Fruit fly (Drosophila melanogaster) whole organism, prepupa: Measurements from ENCODE around the gene CG34300.
A peak's percentile ranks its signal among the peaks of the same experiment; 100 is the strongest.

Experiments used
- Blimp-1 ChIP-seq: fragments of 200-800 bp; sonication (Bioruptor generic); optimal IDR thresholded peaks from 3 replicates; lab custom pipeline; 2017; ENCODE audit warnings: missing biosample characterization, missing genetic modification characterization, mild to moderate bottlenecking, moderate library complexity, missing genetic modification reagents
- CG10631 ChIP-seq: fragments of 200-800 bp; sonication (Bioruptor generic); optimal IDR thresholded peaks from 2 replicates; lab custom pipeline; 2016; ENCODE audit warnings: missing biosample characterization, missing genetic modification characterization
- CG11902 ChIP-seq: fragments of 200-800 bp; sonication (Bioruptor generic); optimal IDR thresholded peaks from 3 replicates; lab custom pipeline; 2016; ENCODE audit warnings: missing biosample characterization, missing genetic modification characterization
- CG1621 ChIP-seq: fragments of 200-800 bp; sonication (Bioruptor generic); optimal IDR thresholded peaks from 3 replicates; lab custom pipeline; 2018; ENCODE audit warnings: missing biosample characterization, mild to moderate bottlenecking, missing genetic modification characterization
- CG16779 ChIP-seq: fragments of 200-800 bp; sonication (Bioruptor generic); optimal IDR thresholded peaks from 3 replicates; lab custom pipeline; 2017; ENCODE audit warnings: missing biosample characterization, mild to moderate bottlenecking, missing genetic modification characterization
- CG31627 ChIP-seq: fragments of 200-800 bp; sonication (Bioruptor generic); optimal IDR thresholded peaks from 3 replicates; lab custom pipeline; 2016; ENCODE audit warnings: missing biosample characterization, missing genetic modification characterization
- CG32006 ChIP-seq: fragments of 200-800 bp; sonication (Bioruptor generic); optimal IDR thresholded peaks from 3 replicates; lab custom pipeline; 2017; ENCODE audit warnings: missing biosample characterization, mild to moderate bottlenecking, missing genetic modification characterization
- CG34406 ChIP-seq: fragments of 200-800 bp; sonication (Bioruptor generic); optimal IDR thresholded peaks from 3 replicates; lab custom pipeline; 2016; ENCODE audit warnings: missing biosample characterization, missing genetic modification characterization
- CG3919 ChIP-seq: fragments of 200-800 bp; sonication (Bioruptor generic); optimal IDR thresholded peaks from 3 replicates; lab custom pipeline; 2016; ENCODE audit warnings: missing biosample characterization, missing genetic modification characterization
- CG4318 ChIP-seq: fragments of 200-800 bp; sonication (Bioruptor generic); optimal IDR thresholded peaks from 3 replicates; lab custom pipeline; 2017; ENCODE audit warnings: missing biosample characterization, mild to moderate bottlenecking, missing genetic modification characterization
- CG6163 ChIP-seq: fragments of 200-800 bp; sonication (Bioruptor generic); IDR thresholded peaks from 3 replicates; pipeline ENCODE4 v1.3.6; 2022; ENCODE audit warnings: missing biosample characterization, missing genetic modification characterization
- CG6276 ChIP-seq: fragments of 200-800 bp; sonication (Bioruptor generic); optimal IDR thresholded peaks from 2 replicates; lab custom pipeline; 2017; ENCODE audit warnings: missing biosample characterization, mild to moderate bottlenecking, missing genetic modification characterization
- CG6792 ChIP-seq: fragments of 200-800 bp; sonication (Bioruptor generic); optimal IDR thresholded peaks from 3 replicates; lab custom pipeline; 2016; ENCODE audit warnings: missing biosample characterization, missing genetic modification characterization
- CG6808 ChIP-seq: fragments of 200-800 bp; sonication (Bioruptor generic); optimal IDR thresholded peaks from 3 replicates; lab custom pipeline; 2017; ENCODE audit warnings: missing biosample characterization, missing genetic modification characterization, mild to moderate bottlenecking, moderate library complexity, missing genetic modification reagents
- CG6854 ChIP-seq: fragments of 200-800 bp; sonication (Bioruptor generic); optimal IDR thresholded peaks from 2 replicates; lab custom pipeline; 2017; ENCODE audit warnings: missing biosample characterization, mild to moderate bottlenecking, missing genetic modification characterization
- CG7368 ChIP-seq: fragments of 200-800 bp; sonication (Bioruptor generic); optimal IDR thresholded peaks from 3 replicates; lab custom pipeline; 2016; ENCODE audit warnings: missing biosample characterization, missing genetic modification characterization
- CG8319 ChIP-seq: fragments of 200-800 bp; sonication (Bioruptor generic); optimal IDR thresholded peaks from 3 replicates; lab custom pipeline; 2016; ENCODE audit warnings: missing biosample characterization, missing genetic modification characterization
- CG8632 ChIP-seq: fragments of 200-800 bp; sonication (Bioruptor generic); optimal IDR thresholded peaks from 3 replicates; lab custom pipeline; 2016; ENCODE audit warnings: missing biosample characterization, missing genetic modification characterization
- Eip78C ChIP-seq: fragments of 200-800 bp; sonication (Bioruptor generic); peaks from one replicate; lab custom pipeline; 2016; ENCODE audit warnings: missing biosample characterization, missing genetic modification characterization
- Ets21C ChIP-seq: fragments of 200-800 bp; sonication (Bioruptor generic); optimal IDR thresholded peaks from 3 replicates; lab custom pipeline; 2016; ENCODE audit warnings: missing biosample characterization, missing genetic modification characterization
- Ets96B ChIP-seq: fragments of 200-800 bp; optimal IDR thresholded peaks from 2 replicates; lab custom pipeline; 2019; ENCODE audit warnings: missing biosample characterization, mild to moderate bottlenecking, missing genetic modification characterization, moderate library complexity
- Gug ChIP-seq: fragments of 200-800 bp; sonication (Bioruptor generic); IDR thresholded peaks from 2 replicates; pipeline ENCODE4 v1.3.6; 2022; ENCODE audit warnings: missing biosample characterization, missing genetic modification characterization
- Hr38 ChIP-seq: sonication (Bioruptor generic); optimal IDR thresholded peaks from 2 replicates; lab custom pipeline; 2016; ENCODE audit warnings: missing biosample characterization, missing genetic modification characterization
- Hr39 ChIP-seq: fragments of 200-800 bp; sonication (Bioruptor generic); optimal IDR thresholded peaks from 2 replicates; lab custom pipeline; 2016; ENCODE audit warnings: missing biosample characterization, missing genetic modification characterization
- Hr4 ChIP-seq: fragments of 200-800 bp; sonication (Bioruptor generic); optimal IDR thresholded peaks from 3 replicates; lab custom pipeline; 2016; ENCODE audit warnings: missing biosample characterization, missing genetic modification characterization
- Lpt ChIP-seq: fragments of 200-800 bp; sonication (Bioruptor generic); optimal IDR thresholded peaks from 3 replicates; lab custom pipeline; 2016; ENCODE audit warnings: missing biosample characterization, missing genetic modification characterization
- Met ChIP-seq: fragments of 200-800 bp; sonication (Bioruptor generic); optimal IDR thresholded peaks from 3 replicates; lab custom pipeline; 2016; ENCODE audit warnings: missing biosample characterization, missing genetic modification characterization
- OdsH ChIP-seq: fragments of 200-800 bp; sonication (Bioruptor generic); optimal IDR thresholded peaks from 3 replicates; lab custom pipeline; 2016; ENCODE audit warnings: missing biosample characterization, missing genetic modification characterization
- Smox ChIP-seq: fragments of 200-800 bp; sonication (Bioruptor generic); optimal IDR thresholded peaks from 3 replicates; lab custom pipeline; 2016; ENCODE audit warnings: missing biosample characterization, missing genetic modification characterization
- Sox14 ChIP-seq: fragments of 200-800 bp; sonication (Bioruptor generic); optimal IDR thresholded peaks from 3 replicates; lab custom pipeline; 2016; ENCODE audit warnings: missing biosample characterization, missing genetic modification characterization
- Sox15 ChIP-seq: fragments of 200-800 bp; sonication (Bioruptor generic); optimal IDR thresholded peaks from 3 replicates; lab custom pipeline; 2016; ENCODE audit warnings: missing biosample characterization, missing genetic modification characterization
- achi ChIP-seq: fragments of 200-800 bp; sonication (Bioruptor generic); optimal IDR thresholded peaks from 3 replicates; lab custom pipeline; 2016; ENCODE audit warnings: missing biosample characterization, missing genetic modification characterization
- acj6 ChIP-seq: fragments of 200-800 bp; sonication (Bioruptor generic); optimal IDR thresholded peaks from 3 replicates; lab custom pipeline; 2016; ENCODE audit warnings: missing biosample characterization, missing genetic modification characterization
- dac ChIP-seq: fragments of 200-800 bp; sonication (Bioruptor generic); optimal IDR thresholded peaks from 2 replicates; lab custom pipeline; 2017; ENCODE audit warnings: missing biosample characterization, mild to moderate bottlenecking, missing genetic modification characterization
- eg ChIP-seq: fragments of 200-800 bp; sonication (Bioruptor generic); IDR thresholded peaks from 3 replicates; pipeline ENCODE4 v1.3.6; 2022; ENCODE audit warnings: missing biosample characterization, missing genetic modification characterization
- esn ChIP-seq: fragments of 200-800 bp; sonication (Bioruptor generic); optimal IDR thresholded peaks from 2 replicates; lab custom pipeline; 2016; ENCODE audit warnings: missing biosample characterization, mild to moderate bottlenecking, missing genetic modification characterization, moderate library complexity
- fd59A ChIP-seq: fragments of 200-800 bp; sonication (Bioruptor generic); optimal IDR thresholded peaks from 2 replicates; lab custom pipeline; 2017; ENCODE audit warnings: missing biosample characterization, mild to moderate bottlenecking, missing genetic modification characterization, missing genetic modification reagents
- fd85E ChIP-seq: fragments of 200-800 bp; sonication (Bioruptor generic); optimal IDR thresholded peaks from 3 replicates; lab custom pipeline; 2016; ENCODE audit warnings: missing biosample characterization, missing genetic modification characterization
- lz ChIP-seq: fragments of 200-800 bp; sonication (Bioruptor generic); optimal IDR thresholded peaks from 3 replicates; lab custom pipeline; 2016; ENCODE audit warnings: missing biosample characterization, missing genetic modification characterization
- net ChIP-seq: fragments of 200-800 bp; sonication (Bioruptor generic); optimal IDR thresholded peaks from 3 replicates; lab custom pipeline; 2016; ENCODE audit warnings: missing biosample characterization, missing genetic modification characterization
- pdm3 ChIP-seq: fragments of 200-800 bp; sonication (Bioruptor generic); optimal IDR thresholded peaks from 3 replicates; lab custom pipeline; 2016; ENCODE audit warnings: missing biosample characterization, missing genetic modification characterization
- salr ChIP-seq, 2 experiments: fragments of 200-800 bp; sonication (Bioruptor generic); optimal IDR thresholded peaks; 3 replicates each; lab custom pipeline; 2016 to 2018; ENCODE audit warnings: missing biosample characterization in 2 of 2, missing genetic modification characterization in 2 of 2, mild to moderate bottlenecking in 1 of 2
- spab ChIP-seq: fragments of 200-800 bp; sonication (Bioruptor generic); optimal IDR thresholded peaks from 2 replicates; lab custom pipeline; 2017; ENCODE audit warnings: missing biosample characterization, mild to moderate bottlenecking, missing genetic modification characterization, missing genetic modification reagents
- ss ChIP-seq, 2 experiments: fragments of 200-800 bp; sonication (Bioruptor generic); optimal IDR thresholded peaks; 2 replicates in 1 of 2; 3 replicates in 1 of 2; lab custom pipeline; 2017 to 2018; ENCODE audit warnings: mild to moderate bottlenecking in 2 of 2, missing biosample characterization in 2 of 2, missing genetic modification characterization in 2 of 2, moderate library complexity in 1 of 2
- topi ChIP-seq: fragments of 200-800 bp; sonication (Bioruptor generic); optimal IDR thresholded peaks from 3 replicates; lab custom pipeline; 2016; ENCODE audit warnings: missing biosample characterization, missing genetic modification characterization

Gene CG34300

DNA sequence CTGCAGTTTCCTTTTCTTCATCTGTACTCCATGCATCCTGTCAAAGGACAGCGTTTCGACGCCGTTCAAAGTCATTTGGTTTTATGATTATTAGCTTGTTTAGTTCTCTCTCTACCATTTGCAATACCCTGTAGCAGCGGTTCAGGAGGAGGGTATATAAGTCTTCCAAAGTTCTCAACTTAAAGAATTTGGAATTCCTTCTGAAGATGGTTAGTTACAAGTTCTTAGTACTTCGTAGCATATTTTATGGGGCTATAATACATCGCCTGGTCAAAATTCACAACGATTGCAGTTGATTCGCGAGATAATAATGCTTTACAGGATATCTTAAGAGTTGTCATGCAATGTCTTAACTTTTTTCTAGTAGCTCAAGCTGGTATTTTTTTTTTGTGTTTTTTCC, 20.1 kb downstream of the CG34300 start (continued):
- TF ChIP-seq Gug (GFP tag; lab: Robert Waterston, UW) (no peak), Lpt (GFP tag; lab: Kevin White, UChicago) (no peak), Ets21C (GFP tag; lab: Kevin White, UChicago) (no peak), CG1621 (tag; lab: Kevin White, UChicago) (no peak), lz (GFP tag; lab: Kevin White, UChicago) (no peak), Hr39 (GFP tag; lab: Kevin White, UChicago) (peak; percentile 26), Hr4 (GFP tag; lab: Kevin White, UChicago) (peak; percentile 4), CG11902 (GFP tag; lab: Kevin White, UChicago) (no peak), fd85E (GFP tag; lab: Kevin White, UChicago) (no peak), CG16779 (tag; lab: Kevin White, UChicago) (no peak), Met (GFP tag; lab: Kevin White, UChicago) (peak; percentile 31), CG32006 (GFP tag; lab: Kevin White, UChicago) (peak; percentile 45), eg (GFP tag; lab: Robert Waterston, UW) (no peak), CG3919 (GFP tag; lab: Kevin White, UChicago) (peak; percentile 8), fd59A (GFP tag; lab: Kevin White, UChicago) (no peak), CG6163 (0 out of 3 replicates have a peak, but pooled peaks have one; percentile 6), OdsH (GFP tag; lab: Kevin White, UChicago) (peak; percentile 22), CG6808 (GFP tag; lab: Kevin White, UChicago) (peak; percentile 6), CG6276 (GFP tag; lab: Kevin White, UChicago) (no peak), ss (GFP tag; optimal IDR thresholded peaks at IDR 0.05; lab: Kevin White, UChicago) (no peak), Smox (GFP tag; lab: Kevin White, UChicago) (no peak), CG34406 (GFP tag; lab: Kevin White, UChicago) (peak; percentile 1), Sox14 (GFP tag; lab: Kevin White, UChicago) (peak; percentile 34), Sox15 (no peak), CG8632 (GFP tag; lab: Kevin White, UChicago) (no peak), CG4318 (GFP tag; lab: Kevin White, UChicago) (no peak)

DNA sequence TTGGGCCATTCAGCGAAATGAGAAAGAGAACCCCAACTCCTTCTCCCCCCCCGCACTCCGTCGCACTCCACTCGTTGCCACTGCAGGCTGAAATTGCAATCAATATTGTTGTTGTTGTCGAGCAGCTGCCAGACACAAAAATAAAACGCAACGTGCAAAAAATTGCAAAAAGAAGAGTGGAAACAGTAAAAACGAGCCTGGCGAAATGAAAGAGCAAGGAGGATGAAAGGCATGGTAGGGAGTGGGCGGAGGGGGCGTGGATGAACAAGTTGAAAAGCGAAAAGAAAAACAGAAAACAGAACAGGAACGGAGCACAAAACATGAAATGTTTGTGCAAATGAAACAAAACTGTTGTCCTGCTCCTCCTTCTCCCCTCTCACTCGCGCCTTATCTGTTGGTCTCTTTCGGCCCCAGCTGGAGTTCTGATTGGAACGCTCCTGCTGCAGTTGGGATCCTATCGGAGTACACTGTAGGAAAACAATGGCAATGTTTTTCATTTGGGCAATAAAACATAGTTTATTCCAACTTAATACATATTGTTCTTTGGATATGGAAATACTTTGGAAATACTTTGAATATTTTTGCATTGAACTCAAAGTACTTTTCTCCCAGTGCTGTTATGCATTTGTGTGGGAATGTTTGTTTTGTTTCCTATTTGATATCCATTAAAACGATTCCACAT, 21.3 kb downstream of the CG34300 start:
- peak; percentile 92 for TF ChIP-seq CG31627 (GFP tag; lab: Kevin White, UChicago)
- peak; percentile 86 for TF ChIP-seq pdm3 (GFP tag; lab: Kevin White, UChicago)
- peak; percentile 86 for TF ChIP-seq CG6792 (GFP tag; lab: Kevin White, UChicago)
- peak; percentile 87 for TF ChIP-seq Ets21C (GFP tag; lab: Kevin White, UChicago)
- TF ChIP-seq CG6276 (GFP tag; lab: Kevin White, UChicago) = peak; percentile 40
- peak; percentile 86 for TF ChIP-seq Ets96B (tag; lab: Kevin White, UChicago)
- TF ChIP-seq CG1621 (tag; lab: Kevin White, UChicago) = peak; percentile 73
- TF ChIP-seq CG11902 (GFP tag; lab: Kevin White, UChicago) = peak; percentile 75
- TF ChIP-seq Sox14 (GFP tag; lab: Kevin White, UChicago) = peak; percentile 92
- peak; percentile 16 for TF ChIP-seq dac (GFP tag; lab: Kevin White, UChicago)
- peak; percentile 66 to 68 for TF ChIP-seq salr (GFP tag; optimal IDR thresholded peaks at IDR 0.05; lab: Kevin White, UChicago)
- TF ChIP-seq Blimp-1 (GFP tag; lab: Kevin White, UChicago) = peak; percentile 84
- peak; percentile 88 for TF ChIP-seq achi (GFP tag; lab: Kevin White, UChicago)
- peak; percentile 78 for TF ChIP-seq Hr4 (GFP tag; lab: Kevin White, UChicago)
- peak; percentile 92 for TF ChIP-seq OdsH (GFP tag; lab: Kevin White, UChicago)
- peak; percentile 95 for TF ChIP-seq Eip78C (GFP tag; lab: Kevin White, UChicago)
- TF ChIP-seq fd85E (GFP tag; lab: Kevin White, UChicago) = peak; percentile 65
- TF ChIP-seq CG6854 = peak; percentile 93
- TF ChIP-seq ss (GFP tag; optimal IDR thresholded peaks at IDR 0.05; lab: Kevin White, UChicago) = peak; percentile 93 to 98
- TF ChIP-seq CG7368 (GFP tag; lab: Kevin White, UChicago) = peak; percentile 62
- peak; percentile 92 for TF ChIP-seq acj6 (GFP tag; lab: Kevin White, UChicago)
- peak; percentile 65 for TF ChIP-seq net (GFP tag; lab: Kevin White, UChicago)
- peak; percentile 92 for TF ChIP-seq CG3919 (GFP tag; lab: Kevin White, UChicago)
- peak; percentile 95 for TF ChIP-seq Hr39 (GFP tag; lab: Kevin White, UChicago)
- peak; percentile 88 for TF ChIP-seq CG10631 (GFP tag; lab: Kevin White, UChicago)
- TF ChIP-seq CG4318 (GFP tag; lab: Kevin White, UChicago) = peak; percentile 73
- TF ChIP-seq Sox15 = peak; percentile 85
- TF ChIP-seq CG8319 (GFP tag; lab: Kevin White, UChicago) = peak; percentile 80
- peak; percentile 79 for TF ChIP-seq eg (GFP tag; lab: Robert Waterston, UW)
- TF ChIP-seq CG6808 (GFP tag; lab: Kevin White, UChicago) = peak; percentile 93
- peak; percentile 93 for TF ChIP-seq esn (GFP tag; lab: Kevin White, UChicago)
- peak; percentile 69 for TF ChIP-seq fd59A (GFP tag; lab: Kevin White, UChicago)
- no peak for TF ChIP-seq Hr38 (GFP tag; lab: Kevin White, UChicago)
- TF ChIP-seq Smox (GFP tag; lab: Kevin White, UChicago) = peak; percentile 91
- peak; percentile 83 for TF ChIP-seq spab
- peak; percentile 88 for TF ChIP-seq topi (GFP tag; lab: Kevin White, UChicago)
- TF ChIP-seq CG6163 = peak; percentile 81
